Worm (Caenorhabditis elegans): Measurements from ENCODE around the gene aass-1.

The aass-1 gene

DNA sequence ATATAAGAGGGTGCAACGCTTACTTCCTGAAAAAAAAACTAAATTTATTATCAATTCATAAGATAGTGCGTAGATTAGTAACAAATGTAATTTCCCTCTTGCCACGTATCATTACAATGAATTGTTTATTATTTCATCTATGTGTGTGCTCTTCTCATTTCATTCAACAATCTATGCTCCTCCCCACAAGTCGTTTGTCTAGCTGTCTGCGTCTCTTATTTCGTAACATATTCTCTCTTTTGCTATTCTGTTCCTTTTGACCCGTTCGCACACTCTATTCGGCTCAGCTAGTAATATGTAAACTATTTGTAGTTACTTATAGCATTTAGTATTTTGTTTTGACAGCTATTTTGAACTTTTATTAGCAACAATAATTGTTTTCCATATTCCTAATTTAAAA, 37.1 kb downstream of the aass-1 start:
- TF ChIP-seq hmg-1.2 (GFP tag; IDR thresholded peaks at IDR 0.05) (peak; percentile 80), cebp-1 (GFP tag; IDR thresholded peaks at IDR 0.05) (no peak; the same call in 1 of the 2 replicates), cebp-1 (tag; optimal IDR thresholded peaks at IDR 0.05) (peak; percentile 74), aptf-2 (GFP tag; conservative IDR thresholded peaks at IDR 0.05) (no peak), dpl-1 (GFP tag; optimal IDR thresholded peaks at IDR 0.05) (no peak), zim-3 (tag; optimal IDR thresholded peaks at IDR 0.05) (no peak), chd-7 (tag; optimal IDR thresholded peaks at IDR 0.05) (no peak)

DNA sequence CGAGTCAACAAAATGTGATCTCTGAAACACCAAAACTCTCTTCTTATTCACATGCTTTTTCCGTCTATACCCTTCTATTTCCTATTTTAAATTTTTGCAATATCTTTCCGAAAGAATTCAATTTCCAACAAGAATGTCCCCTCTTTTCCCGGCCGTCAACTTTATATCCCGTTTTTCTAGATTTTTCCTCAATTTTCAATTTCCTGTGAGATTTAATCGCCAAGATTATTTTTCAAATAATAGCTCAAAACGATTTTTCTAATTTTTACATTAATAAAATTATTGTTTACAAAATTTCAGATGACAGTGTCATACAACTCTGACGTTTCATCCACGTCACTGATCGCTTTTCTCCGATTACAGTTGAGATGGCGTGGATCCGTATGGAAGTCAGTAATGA, 38.4 kb downstream of the aass-1 start, which contains the start of gene best-19:
Gene best-19 (plus strand): TSS at position 301 of the 400 bp plus-strand sequence.
- TF ChIP-seq F33H1.4 (GFP tag; IDR thresholded peaks at IDR 0.05) (no peak), ceh-40 (GFP tag; IDR thresholded peaks at IDR 0.05) (no peak), lin-40 (tag; optimal IDR thresholded peaks at IDR 0.05) (no peak)

- no peak for TF ChIP-seq ztf-26 (tag; optimal IDR thresholded peaks at IDR 0.05)
- no peak for TF ChIP-seq hlh-12 (tag; optimal IDR thresholded peaks at IDR 0.05)
- no peak for TF ChIP-seq nhr-27 (tag; optimal IDR thresholded peaks at IDR 0.05)
- TF ChIP-seq ZK185.1 (tag; optimal IDR thresholded peaks at IDR 0.05; ENCODE audit: poor library complexity, severe bottlenecking), result no peak
- TF ChIP-seq hrde-1 (tag; optimal IDR thresholded peaks at IDR 0.05; ENCODE audit: borderline replicate concordance), result no peak
- no peak for TF ChIP-seq bed-1 (GFP tag; IDR thresholded peaks at IDR 0.05)
- TF ChIP-seq lag-1 (GFP tag; IDR thresholded peaks at IDR 0.05), result no peak
- no peak for TF ChIP-seq pbrm-1 (GFP tag; IDR thresholded peaks at IDR 0.05)
- no peak for TF ChIP-seq nhr-90 (tag; optimal IDR thresholded peaks at IDR 0.05)
- no peak for TF ChIP-seq lin-26 (GFP tag; IDR thresholded peaks at IDR 0.05)
- no peak for TF ChIP-seq Y79H2A.3 (GFP tag; conservative IDR thresholded peaks at IDR 0.05)
- no peak for TF ChIP-seq ceh-100 (GFP tag; IDR thresholded peaks at IDR 0.05)
- no peak for TF ChIP-seq F10E7.11 (tag; optimal IDR thresholded peaks at IDR 0.05)
- no peak for TF ChIP-seq F22D6.2 (tag; optimal IDR thresholded peaks at IDR 0.05)
- TF ChIP-seq hmg-20 (GFP tag; IDR thresholded peaks at IDR 0.05), result no peak
- no peak for TF ChIP-seq gei-17 (GFP tag; optimal IDR thresholded peaks at IDR 0.05)
- TF ChIP-seq madf-6 (GFP tag; IDR thresholded peaks at IDR 0.05), result no peak
- TF ChIP-seq sptf-2 (GFP tag; optimal IDR thresholded peaks at IDR 0.05), result no peak
- no peak for TF ChIP-seq F57A8.1 (GFP tag; optimal IDR thresholded peaks at IDR 0.05)
Measured at ce11 chrIV:288027-288426, 43.1 kb downstream of the aass-1 start, which contains the start of gene T21D12.14. TSS of gene T21D12.14 (minus strand) at chrIV:288127.

- no peak for TF ChIP-seq rec-8 (tag; optimal IDR thresholded peaks at IDR 0.05)
- no peak for TF ChIP-seq lin-40 (tag; optimal IDR thresholded peaks at IDR 0.05)
Measured at ce11 chrIV:290387-290786, 45.4 kb downstream of the aass-1 start.

- TF ChIP-seq Y67H2A.10 (GFP tag; conservative IDR thresholded peaks at IDR 0.05) (no peak), lin-35 (GFP tag; optimal IDR thresholded peaks at IDR 0.05) (peak in 1 of 3 experiments; percentile 36)
Measured at ce11 chrIV:291356-291755, 46.4 kb downstream of the aass-1 start, which contains the start of gene T21D12.7. TSS of gene T21D12.7 (minus strand) at chrIV:291456.
